Worm (Caenorhabditis elegans) whole organism, L2 larva: ENCODE measurements around the gene col-148.

Source experiments
- C34F6.9 ChIP-seq: fragments of 150-350 bp; optimal IDR thresholded peaks from 2 replicates; lab custom pipeline; 2014; ENCODE audit warnings: missing biosample characterization, missing genetic modification characterization
- F13H6.1 ChIP-seq: sonication (generic microtip); optimal IDR thresholded peaks from 2 replicates; lab custom pipeline; 2016; ENCODE audit warnings: missing genetic modification characterization, missing compliant biosample characterization
- R02D3.7 ChIP-seq: fragments of 150-350 bp; optimal IDR thresholded peaks from 2 replicates; lab custom pipeline; 2014; ENCODE audit warnings: missing biosample characterization, missing genetic modification characterization
- alr-1 ChIP-seq: fragments of 150-350 bp; optimal IDR thresholded peaks from 2 replicates; lab custom pipeline; 2014; ENCODE audit warnings: missing biosample characterization, missing genetic modification characterization
- aly-2 ChIP-seq: fragments of 150-350 bp; optimal IDR thresholded peaks from 2 replicates; lab custom pipeline; 2014; ENCODE audit warnings: missing biosample characterization, missing genetic modification characterization
- ama-1 ChIP-seq: fragments of 150-350 bp; optimal IDR thresholded peaks from 2 replicates; lab custom pipeline; 2018; ENCODE audit warnings: inconsistent platforms
- blmp-1 ChIP-seq: sonication (generic microtip); optimal IDR thresholded peaks from 2 replicates; lab custom pipeline; 2017; ENCODE audit warnings: missing genetic modification characterization, mild to moderate bottlenecking, missing compliant biosample characterization, antibody characterized with exemption, moderate library complexity; ENCODE audit not compliant: insufficient read depth
- ceh-16 ChIP-seq: fragments of 150-350 bp; optimal IDR thresholded peaks from 2 replicates; lab custom pipeline; 2014; ENCODE audit warnings: missing biosample characterization, missing genetic modification characterization
- ceh-82 ChIP-seq: fragments of 150-350 bp; optimal IDR thresholded peaks from 2 replicates; lab custom pipeline; 2014; ENCODE audit warnings: missing biosample characterization, missing genetic modification characterization
- crh-2 ChIP-seq: sonication (generic microtip); optimal IDR thresholded peaks from 2 replicates; lab custom pipeline; 2017; ENCODE audit warnings: missing biosample characterization, missing genetic modification characterization
- dmd-4 ChIP-seq: sonication (generic microtip); optimal IDR thresholded peaks from 2 replicates; lab custom pipeline; 2017; ENCODE audit warnings: missing biosample characterization, missing genetic modification characterization
- egl-27 ChIP-seq: sonication (generic microtip); optimal IDR thresholded peaks from 3 replicates; lab custom pipeline; 2017; ENCODE audit warnings: missing biosample characterization, missing genetic modification reagents, missing genetic modification characterization
- elt-1 ChIP-seq: fragments of 150-350 bp; optimal IDR thresholded peaks from 2 replicates; lab custom pipeline; 2014; ENCODE audit warnings: missing biosample characterization, missing genetic modification characterization
- elt-3 ChIP-seq: sonication (generic microtip); optimal IDR thresholded peaks from 2 replicates; lab custom pipeline; 2017; ENCODE audit warnings: missing biosample characterization, missing genetic modification characterization
- fos-1 ChIP-seq: fragments of 150-350 bp; optimal IDR thresholded peaks from 2 replicates; lab custom pipeline; 2014; ENCODE audit warnings: missing biosample characterization, missing genetic modification characterization
- gmeb-1 ChIP-seq: fragments of 150-350 bp; optimal IDR thresholded peaks from 2 replicates; lab custom pipeline; 2014; ENCODE audit warnings: missing biosample characterization, missing genetic modification characterization
- lin-11 ChIP-seq: fragments of 150-350 bp; sonication (generic microtip); optimal IDR thresholded peaks from 2 replicates; lab custom pipeline; 2014; ENCODE audit warnings: missing biosample characterization, missing genetic modification characterization, inconsistent platforms, mixed read lengths
- lin-39 ChIP-seq: fragments of 150-350 bp; optimal IDR thresholded peaks from 2 replicates; lab custom pipeline; 2014; ENCODE audit warnings: missing biosample characterization, missing genetic modification reagents, missing genetic modification characterization
- lsy-2 ChIP-seq, 2 experiments: fragments of 150-350 bp in 1 of 2; sonication (generic microtip) in 1 of 2; optimal IDR thresholded peaks; 2 replicates each; lab custom pipeline; 2014 to 2017; ENCODE audit warnings: missing biosample characterization in 2 of 2, missing genetic modification characterization in 2 of 2
- mbf-1 ChIP-seq: sonication (generic microtip); optimal IDR thresholded peaks from 2 replicates; lab custom pipeline; 2017; ENCODE audit warnings: missing biosample characterization, missing genetic modification characterization
- mdl-1 ChIP-seq, 2 experiments: fragments of 150-350 bp in 1 of 2; sonication (generic microtip) in 1 of 2; optimal IDR thresholded peaks; 2 replicates each; lab custom pipeline; 2017; ENCODE audit warnings: missing biosample characterization in 2 of 2, missing genetic modification characterization in 2 of 2
- nhr-10 ChIP-seq: sonication (generic microtip); optimal IDR thresholded peaks from 2 replicates; lab custom pipeline; 2017; ENCODE audit warnings: missing biosample characterization, missing genetic modification characterization
- nhr-11 ChIP-seq: fragments of 150-350 bp; optimal IDR thresholded peaks from 2 replicates; lab custom pipeline; 2014; ENCODE audit warnings: missing biosample characterization, missing genetic modification characterization
- nhr-12 ChIP-seq: fragments of 150-350 bp; optimal IDR thresholded peaks from 2 replicates; lab custom pipeline; 2014; ENCODE audit warnings: missing biosample characterization, missing genetic modification characterization
- nhr-129 ChIP-seq: fragments of 150-350 bp; optimal IDR thresholded peaks from 2 replicates; lab custom pipeline; 2014; ENCODE audit warnings: missing biosample characterization, missing genetic modification characterization
- nhr-23 ChIP-seq: fragments of 150-350 bp; optimal IDR thresholded peaks from 2 replicates; lab custom pipeline; 2014; ENCODE audit warnings: missing biosample characterization, missing genetic modification reagents, missing genetic modification characterization
- nhr-25 ChIP-seq: fragments of 150-350 bp; sonication (generic microtip); optimal IDR thresholded peaks from 3 replicates; lab custom pipeline; 2014; ENCODE audit warnings: missing biosample characterization, missing genetic modification characterization
- nhr-77 ChIP-seq: fragments of 150-350 bp; optimal IDR thresholded peaks from 2 replicates; lab custom pipeline; 2014; ENCODE audit warnings: missing biosample characterization, missing genetic modification characterization
- peb-1 ChIP-seq: fragments of 150-350 bp; optimal IDR thresholded peaks from 2 replicates; lab custom pipeline; 2014; ENCODE audit warnings: missing biosample characterization, missing genetic modification characterization
- sem-4 ChIP-seq: fragments of 150-350 bp; optimal IDR thresholded peaks from 2 replicates; lab custom pipeline; 2014; ENCODE audit warnings: missing biosample characterization, missing genetic modification reagents, missing genetic modification characterization
- skn-1 ChIP-seq: sonication (generic microtip); optimal IDR thresholded peaks from 2 replicates; lab custom pipeline; 2017; ENCODE audit warnings: missing biosample characterization, missing genetic modification characterization
- sma-3 ChIP-seq: sonication (generic microtip); optimal IDR thresholded peaks from 2 replicates; lab custom pipeline; 2016; ENCODE audit warnings: missing genetic modification reagents, missing genetic modification characterization, missing compliant biosample characterization
- sma-9 ChIP-seq, 2 experiments: fragments of 150-350 bp in 1 of 2; sonication (generic microtip) in 1 of 2; optimal IDR thresholded peaks; 2 replicates each; lab custom pipeline; 2014 to 2016; ENCODE audit warnings: missing genetic modification characterization in 2 of 2, mild to moderate bottlenecking in 1 of 2, missing biosample characterization in 1 of 2, missing compliant biosample characterization in 1 of 2, missing genetic modification reagents in 1 of 2, moderate library complexity in 1 of 2
- snpc-4 ChIP-seq: fragments of 150-350 bp; optimal IDR thresholded peaks from 2 replicates; lab custom pipeline; 2014; ENCODE audit warnings: missing biosample characterization, missing genetic modification characterization
- unc-39 ChIP-seq: fragments of 150-350 bp; optimal IDR thresholded peaks from 2 replicates; lab custom pipeline; 2014; ENCODE audit warnings: missing biosample characterization, missing genetic modification characterization
- unc-55 ChIP-seq: fragments of 150-350 bp; sonication (generic microtip); optimal IDR thresholded peaks from 3 replicates; lab custom pipeline; 2014; ENCODE audit warnings: missing biosample characterization, missing genetic modification reagents, missing genetic modification characterization
- ztf-1 ChIP-seq: fragments of 200-800 bp; sonication (Bioruptor generic); conservative IDR thresholded peaks from 2 replicates; pipeline ENCODE4 v1.3.6; 2022; ENCODE audit warnings: missing genetic modification characterization, missing compliant biosample characterization
- ztf-11 ChIP-seq: sonication (generic microtip); optimal IDR thresholded peaks from 2 replicates; lab custom pipeline; 2017; ENCODE audit warnings: missing biosample characterization, missing genetic modification characterization
- ztf-4 ChIP-seq: fragments of 150-350 bp; optimal IDR thresholded peaks from 2 replicates; lab custom pipeline; 2014; ENCODE audit warnings: missing biosample characterization, missing genetic modification characterization

Gene col-148

DNA sequence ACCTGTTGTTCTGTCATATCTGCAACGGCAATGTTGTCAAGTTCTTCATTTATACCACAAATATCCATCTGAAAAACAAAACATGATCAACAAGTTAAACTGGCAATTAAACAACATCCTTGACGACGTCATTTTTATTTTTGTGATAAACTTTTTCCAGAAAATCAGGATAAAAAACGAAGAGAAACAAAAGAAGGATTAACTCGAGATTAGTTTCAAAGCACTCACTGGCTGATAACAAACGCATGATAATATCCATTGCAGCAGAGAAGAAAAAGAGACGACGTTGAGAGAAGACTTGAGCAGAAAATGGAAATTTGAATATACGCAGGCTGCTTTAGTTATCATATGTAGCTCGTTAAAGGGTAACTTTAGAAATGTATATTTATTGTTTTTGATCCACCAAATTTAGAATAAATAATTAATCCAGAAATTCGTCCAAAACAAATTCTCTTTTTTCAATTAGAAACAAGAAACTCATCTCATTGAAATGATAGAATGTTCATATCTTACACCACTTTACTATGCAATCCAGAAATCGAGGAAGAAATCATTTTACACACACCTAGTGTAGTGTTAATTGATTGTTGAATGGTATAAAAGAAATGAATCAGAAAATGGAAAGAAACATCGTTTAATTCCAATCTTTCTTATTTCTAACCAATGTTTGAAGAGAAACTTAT, at the start of gene col-148, which contains the start of gene C12D8.21:
Gene col-148 (plus strand): TSS at position 633 of the 683 bp plus-strand sequence.
Gene C12D8.21 (minus strand): TSS at position 68 of the 683 bp plus-strand sequence.
- TF ChIP-seq lin-11 (tag; lab: Kevin White, UChicago) (no peak), unc-55 (GFP tag; lab: Kevin White, UChicago) (no peak), C34F6.9 (no peak), peb-1 (tag; lab: Kevin White, UChicago) (no peak), fos-1 (no peak)

DNA sequence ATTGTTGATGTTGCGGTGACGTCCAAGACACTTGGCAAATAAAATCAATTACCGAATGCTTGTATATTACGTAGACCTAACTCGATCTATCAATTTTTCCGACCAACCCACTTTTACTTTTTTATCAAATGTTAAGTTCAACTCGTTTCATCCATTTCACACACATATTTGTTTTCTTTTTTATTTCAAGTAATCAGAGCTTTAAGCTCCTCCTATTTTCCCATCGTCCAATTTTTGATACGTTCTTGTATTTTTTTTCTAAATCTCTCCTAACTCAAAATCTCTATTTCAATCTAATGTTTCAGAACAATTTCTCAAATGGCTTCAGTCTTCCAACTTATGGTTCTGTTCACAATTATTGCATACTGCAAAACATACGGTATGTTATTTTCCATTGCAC, 43.2 kb upstream of the col-148 start, which contains the start of gene ZK856.6:
Gene ZK856.6 (plus strand): TSS at position 301 of the 400 bp plus-strand sequence.
- TF ChIP-seq F13H6.1 (no peak), unc-39 (tag; lab: Kevin White, UChicago) (no peak), alr-1 (tag; lab: Kevin White, UChicago) (no peak), R02D3.7 (tag; lab: Kevin White, UChicago) (no peak), blmp-1 (tag; lab: Kevin White, UChicago) (no peak), ceh-82 (tag; lab: Kevin White, UChicago) (no peak), gmeb-1 (tag; lab: Kevin White, UChicago) (no peak)

DNA sequence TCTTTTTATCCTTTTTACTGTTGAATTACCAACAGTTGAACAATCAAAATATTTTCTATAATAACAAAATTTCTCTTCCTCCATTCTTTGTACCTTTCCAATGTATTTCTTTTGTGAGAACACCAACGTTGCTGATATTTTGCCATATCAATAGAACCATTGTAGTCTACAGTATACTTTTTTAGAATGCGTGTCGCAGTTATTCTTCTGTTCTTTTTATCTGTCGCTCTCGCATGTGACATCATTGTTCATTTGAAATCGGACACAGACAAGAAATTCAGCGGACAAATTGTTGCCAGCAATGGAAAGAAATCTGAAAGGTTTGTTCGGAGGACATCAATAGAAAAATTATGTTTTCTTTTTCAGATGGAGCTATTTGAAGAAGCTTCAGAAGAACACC, 39.6 kb upstream of the col-148 start, which contains the start of gene ZK856.7:
Gene ZK856.7 (plus strand): TSS at position 186 of the 400 bp plus-strand sequence.
- no peak for TF ChIP-seq elt-3 (tag; lab: Kevin White, UChicago)
- no peak for TF ChIP-seq nhr-12 (tag; lab: Kevin White, UChicago)
- TF ChIP-seq nhr-25 (tag; lab: Kevin White, UChicago) = peak; percentile 25
- peak in 1 of 2 experiments; percentile 11 for TF ChIP-seq lsy-2 (tag; optimal IDR thresholded peaks at IDR 0.05; lab: Kevin White, UChicago)
- peak; percentile 37 for TF ChIP-seq crh-2 (tag; lab: Kevin White, UChicago)
- TF ChIP-seq, all 48 proteins: peak for 3

DNA sequence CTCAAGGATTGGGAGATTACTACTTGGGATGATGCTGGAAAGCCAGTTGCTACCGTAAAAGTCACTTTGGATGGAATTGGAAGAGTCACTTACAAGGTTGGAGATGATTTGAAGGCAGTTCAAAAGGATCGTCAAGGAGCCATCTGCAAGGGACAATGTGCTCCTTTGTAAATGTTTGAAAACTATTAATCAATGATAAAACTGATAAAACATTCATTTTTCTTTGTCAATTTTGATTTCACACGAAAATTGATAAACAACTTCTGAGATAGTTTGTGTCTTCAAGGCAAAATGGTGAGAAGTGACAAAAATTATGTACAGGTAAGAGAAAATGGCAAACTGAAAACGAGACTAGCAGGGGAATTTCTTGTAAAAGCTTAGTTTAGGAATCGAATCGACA, 39.2 kb upstream of the col-148 start:
- no peak for TF ChIP-seq sem-4 (tag; lab: Kevin White, UChicago)
- TF ChIP-seq lin-11 (tag; lab: Kevin White, UChicago) = no peak
- TF ChIP-seq nhr-11 = no peak
- TF ChIP-seq ztf-1 (GFP tag; lab: Robert Waterston, UW) = no peak
- no peak for TF ChIP-seq blmp-1 (tag; lab: Kevin White, UChicago)
- no peak for TF ChIP-seq ztf-4
- no peak for TF ChIP-seq dmd-4
- TF ChIP-seq lin-39 (tag; lab: Kevin White, UChicago) = no peak
- TF ChIP-seq nhr-12 (tag; lab: Kevin White, UChicago) = no peak

DNA sequence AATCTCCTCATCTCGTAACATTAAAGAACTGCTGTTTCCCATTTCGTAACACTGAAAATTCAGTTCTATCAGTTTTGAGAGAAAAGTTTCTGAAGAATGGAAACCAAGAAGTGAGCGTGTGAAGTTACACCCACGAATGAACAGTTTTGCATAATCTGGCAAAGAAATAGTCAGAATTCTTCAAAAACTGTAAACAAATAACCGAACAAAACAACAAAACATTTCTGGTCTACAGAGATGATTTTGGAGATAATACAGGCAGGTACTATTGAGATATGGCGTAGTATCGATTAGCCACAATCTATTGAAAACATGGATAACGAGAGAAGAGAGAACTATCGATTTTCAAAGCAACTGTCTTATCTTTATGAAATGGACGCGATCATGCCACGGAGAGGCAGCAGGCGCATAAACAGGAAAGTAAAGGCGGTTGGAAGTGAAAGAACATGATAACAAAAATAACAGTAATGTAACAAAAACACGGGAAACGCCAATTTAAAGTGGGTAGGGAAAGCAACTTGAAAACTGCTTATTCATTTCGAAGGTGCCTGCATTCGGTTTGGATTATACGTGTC, 38.0 kb upstream of the col-148 start, which contains the start of gene chpf-1:
Gene chpf-1 (minus strand): TSS at position 51 of the 575 bp plus-strand sequence.
- TF ChIP-seq unc-55 (GFP tag; lab: Kevin White, UChicago) (no peak), ceh-16 (tag; lab: Kevin White, UChicago) (no peak), dmd-4 (no peak), lin-39 (tag; lab: Kevin White, UChicago) (no peak), crh-2 (tag; lab: Kevin White, UChicago) (peak; percentile 76), ama-1 (lab: Kevin White, UChicago) (peak; percentile 17), egl-27 (tag; lab: Kevin White, UChicago) (no peak), elt-3 (tag; lab: Kevin White, UChicago) (no peak), aly-2 (tag; lab: Kevin White, UChicago) (no peak), peb-1 (tag; lab: Kevin White, UChicago) (no peak), lin-11 (tag; lab: Kevin White, UChicago) (no peak), blmp-1 (tag; lab: Kevin White, UChicago) (peak; percentile 59), nhr-10 (tag; lab: Kevin White, UChicago) (no peak), snpc-4 (tag; lab: Kevin White, UChicago) (no peak), lsy-2 (tag; optimal IDR thresholded peaks at IDR 0.05; lab: Kevin White, UChicago) (peak in 1 of 2 experiments; percentile 0), C34F6.9 (no peak), nhr-129 (peak; percentile 14), R02D3.7 (tag; lab: Kevin White, UChicago) (no peak), gmeb-1 (tag; lab: Kevin White, UChicago) (no peak), nhr-11 (no peak), nhr-12 (tag; lab: Kevin White, UChicago) (no peak), sem-4 (tag; lab: Kevin White, UChicago) (no peak), elt-1 (tag; lab: Kevin White, UChicago) (no peak), ztf-4 (no peak), ztf-1 (GFP tag; lab: Robert Waterston, UW) (no peak), mbf-1 (tag; lab: Kevin White, UChicago) (no peak), fos-1 (peak; percentile 70), skn-1 (tag; lab: Kevin White, UChicago) (no peak), sma-3 (no peak), nhr-25 (tag; lab: Kevin White, UChicago) (no peak), ztf-11 (tag; lab: Kevin White, UChicago) (no peak), sma-9 (GFP tag; optimal IDR thresholded peaks at IDR 0.05; lab: Kevin White, UChicago) (peak; percentile 2), sma-9 (tag; optimal IDR thresholded peaks at IDR 0.05; lab: Kevin White, UChicago) (no peak), mdl-1 (tag; optimal IDR thresholded peaks at IDR 0.05; lab: Kevin White, UChicago) (no peak), nhr-77 (tag; lab: Kevin White, UChicago) (no peak), alr-1 (tag; lab: Kevin White, UChicago) (no peak), nhr-23 (tag; lab: Kevin White, UChicago) (no peak)
